Fruit fly (Drosophila melanogaster) whole organism, prepupa: ENCODE measurements around the gene Alp5.

ENCODE experiments used
- CG15336 ChIP-seq: fragments of 200-800 bp; sonication (Bioruptor generic); IDR thresholded peaks from 2 replicates; pipeline ENCODE4 v1.3.6; 2022; ENCODE audit warnings: missing biosample characterization, missing genetic modification characterization
- CG3032 ChIP-seq: fragments of 200-800 bp; optimal IDR thresholded peaks from 2 replicates; lab custom pipeline; 2019; ENCODE audit warnings: missing biosample characterization, mild to moderate bottlenecking, missing genetic modification characterization, moderate library complexity
- CG7368 ChIP-seq: fragments of 200-800 bp; sonication (Bioruptor generic); optimal IDR thresholded peaks from 3 replicates; lab custom pipeline; 2016; ENCODE audit warnings: missing biosample characterization, missing genetic modification characterization
- acj6 ChIP-seq: fragments of 200-800 bp; sonication (Bioruptor generic); optimal IDR thresholded peaks from 3 replicates; lab custom pipeline; 2016; ENCODE audit warnings: missing biosample characterization, missing genetic modification characterization

- TF ChIP-seq acj6 (GFP tag; lab: Kevin White, UChicago) (no peak), CG3032 (tag; lab: Kevin White, UChicago) (no peak), CG15336 (GFP tag; lab: Robert Waterston, UW) (no peak), CG7368 (no peak)
Observed at dm6 chr3R:20985592-20985991, 21.2 kb downstream of the Alp5 start.
